Worm (Caenorhabditis elegans): ENCODE data around the gene ubc-7.

ce11 chrIII:9621840-9622525 lies 9.0 kb downstream of the ubc-7 start:
- no peak for TF ChIP-seq bed-1 (GFP tag; IDR thresholded peaks at IDR 0.05)
- no peak for TF ChIP-seq lin-26 (GFP tag; IDR thresholded peaks at IDR 0.05)
- no peak for TF ChIP-seq mcd-1 (GFP tag; IDR thresholded peaks at IDR 0.05)
- TF ChIP-seq attf-5 (GFP tag; optimal IDR thresholded peaks at IDR 0.05) = no peak
- TF ChIP-seq ztf-25 (GFP tag; IDR thresholded peaks at IDR 0.05) = no peak
- TF ChIP-seq dpl-1 (GFP tag; optimal IDR thresholded peaks at IDR 0.05) = no peak
- TF ChIP-seq F52B5.7 (tag; optimal IDR thresholded peaks at IDR 0.05) = no peak
- TF ChIP-seq K12H6.12 (tag; optimal IDR thresholded peaks at IDR 0.05) = no peak
